Fruit fly (Drosophila melanogaster) whole organism, embryonic: ENCODE measurements around the gene CG46439.

Experiments
- Aef1 ChIP-seq: fragments of 200-800 bp; sonication (Bioruptor generic); IDR thresholded peaks from 3 replicates; pipeline ENCODE4 v1.3.6; 2022; ENCODE audit warnings: missing biosample characterization, missing genetic modification characterization
- Atf3 ChIP-seq: fragments of 200-800 bp; sonication (Bioruptor generic); optimal IDR thresholded peaks from 3 replicates; lab custom pipeline; 2016; ENCODE audit warnings: missing biosample characterization, missing genetic modification characterization
- Atf6 ChIP-seq: fragments of 200-800 bp; sonication (Bioruptor generic); IDR thresholded peaks from 2 replicates; pipeline ENCODE4 v1.3.6; 2022; ENCODE audit warnings: missing biosample characterization, missing genetic modification characterization
- Bgb ChIP-seq: fragments of 200-800 bp; sonication (Bioruptor generic); IDR thresholded peaks from 2 replicates; pipeline ENCODE4 v1.3.6; 2022; ENCODE audit warnings: missing biosample characterization, missing genetic modification characterization; ENCODE audit not compliant: partially characterized antibody
- CG10654 ChIP-seq: fragments of 200-800 bp; sonication (Bioruptor generic); optimal IDR thresholded peaks from 2 replicates; lab custom pipeline; 2016; ENCODE audit warnings: missing biosample characterization, missing genetic modification characterization
- CG11398 ChIP-seq: fragments of 200-800 bp; sonication (Bioruptor generic); optimal IDR thresholded peaks from 2 replicates; lab custom pipeline; 2016; ENCODE audit warnings: missing biosample characterization, missing genetic modification characterization
- CG12236 ChIP-seq: fragments of 200-800 bp; sonication (Bioruptor generic); optimal IDR thresholded peaks from 2 replicates; lab custom pipeline; 2016; ENCODE audit warnings: missing biosample characterization, missing genetic modification characterization
- CG12744 ChIP-seq: fragments of 200-800 bp; sonication (Bioruptor generic); optimal IDR thresholded peaks from 2 replicates; lab custom pipeline; 2016; ENCODE audit warnings: missing biosample characterization, missing genetic modification characterization
- CG14014 ChIP-seq: fragments of 200-800 bp; sonication (Bioruptor generic); IDR thresholded peaks from 2 replicates; pipeline ENCODE4 v1.3.6; 2022; ENCODE audit warnings: missing biosample characterization, missing genetic modification characterization
- CG14710 ChIP-seq: fragments of 200-800 bp; sonication (Bioruptor generic); optimal IDR thresholded peaks from 3 replicates; lab custom pipeline; 2019; ENCODE audit warnings: missing biosample characterization, mild to moderate bottlenecking, missing genetic modification characterization, moderate library complexity
- CG15269 ChIP-seq: fragments of 200-800 bp; sonication (Bioruptor generic); optimal IDR thresholded peaks from 2 replicates; lab custom pipeline; 2018; ENCODE audit warnings: missing biosample characterization, mild to moderate bottlenecking, missing genetic modification characterization, moderate library complexity
- CG1603 ChIP-seq: fragments of 200-800 bp; sonication (Bioruptor generic); optimal IDR thresholded peaks from 2 replicates; lab custom pipeline; 2019; ENCODE audit warnings: missing biosample characterization, mild to moderate bottlenecking, missing genetic modification characterization, moderate library complexity
- CG17829 ChIP-seq: fragments of 200-800 bp; optimal IDR thresholded peaks from 2 replicates; lab custom pipeline; 2019; ENCODE audit warnings: missing biosample characterization, mild to moderate bottlenecking, missing genetic modification characterization, moderate library complexity
- CG2889 ChIP-seq: fragments of 200-800 bp; sonication (Bioruptor generic); IDR thresholded peaks from 3 replicates; pipeline ENCODE4 v1.3.6; 2022; ENCODE audit warnings: missing biosample characterization, missing genetic modification characterization
- CG34376 ChIP-seq: fragments of 200-800 bp; sonication (Bioruptor generic); optimal IDR thresholded peaks from 2 replicates; lab custom pipeline; 2018; ENCODE audit warnings: missing biosample characterization, mild to moderate bottlenecking, missing genetic modification characterization
- CG5953 ChIP-seq: fragments of 200-800 bp; sonication (Bioruptor generic); IDR thresholded peaks from 2 replicates; pipeline ENCODE4 v1.3.6; 2022; ENCODE audit warnings: missing biosample characterization, missing genetic modification characterization
- CG6765 ChIP-seq: fragments of 200-800 bp; sonication (Bioruptor generic); optimal IDR thresholded peaks from 3 replicates; lab custom pipeline; 2017; ENCODE audit warnings: missing biosample characterization, mild to moderate bottlenecking, missing genetic modification characterization
- CG6813 ChIP-seq: fragments of 200-800 bp; sonication (Bioruptor generic); optimal IDR thresholded peaks from 2 replicates; lab custom pipeline; 2017; ENCODE audit warnings: missing biosample characterization, missing genetic modification characterization, mild to moderate bottlenecking, moderate library complexity, missing genetic modification reagents
- CG7745 ChIP-seq: fragments of 200-800 bp; sonication (Bioruptor generic); optimal IDR thresholded peaks from 2 replicates; lab custom pipeline; 2018; ENCODE audit warnings: missing biosample characterization, mild to moderate bottlenecking, missing genetic modification characterization, moderate library complexity
- CG9876 ChIP-seq: fragments of 200-800 bp; sonication (Bioruptor generic); optimal IDR thresholded peaks from 2 replicates; lab custom pipeline; 2016; ENCODE audit warnings: missing biosample characterization, missing genetic modification characterization
- Dip3 ChIP-seq: fragments of 200-800 bp; sonication (Bioruptor generic); optimal IDR thresholded peaks from 3 replicates; lab custom pipeline; 2016; ENCODE audit warnings: missing biosample characterization, missing genetic modification characterization
- Doc2 ChIP-seq: fragments of 200-800 bp; sonication (Bioruptor generic); IDR thresholded peaks from 2 replicates; pipeline ENCODE4 v1.3.6; 2022; ENCODE audit warnings: missing biosample characterization, missing genetic modification characterization
- Ets65A ChIP-seq: fragments of 200-800 bp; sonication (Bioruptor generic); peaks from one replicate; lab custom pipeline; 2016; ENCODE audit warnings: missing biosample characterization, missing genetic modification characterization
- Fer2 ChIP-seq: fragments of 200-800 bp; sonication (Bioruptor generic); optimal IDR thresholded peaks from 2 replicates; lab custom pipeline; 2018; ENCODE audit warnings: missing biosample characterization, mild to moderate bottlenecking, missing genetic modification characterization, moderate library complexity
- Fer3 ChIP-seq: fragments of 200-800 bp; sonication (Bioruptor generic); optimal IDR thresholded peaks from 2 replicates; lab custom pipeline; 2018; ENCODE audit warnings: missing biosample characterization, mild to moderate bottlenecking, missing genetic modification characterization, moderate library complexity
- Jarid2 ChIP-seq: fragments of 200-800 bp; sonication (Bioruptor generic); optimal IDR thresholded peaks from 3 replicates; lab custom pipeline; 2017; ENCODE audit warnings: mild to moderate bottlenecking, missing biosample characterization, missing genetic modification reagents, missing genetic modification characterization
- Mrtf ChIP-seq: fragments of 200-800 bp; sonication (Bioruptor generic); IDR thresholded peaks from 3 replicates; pipeline ENCODE4 v1.3.6; 2022; ENCODE audit warnings: missing biosample characterization, missing genetic modification characterization
- Nf-YB ChIP-seq: fragments of 200-800 bp; sonication (Bioruptor generic); optimal IDR thresholded peaks from 3 replicates; lab custom pipeline; 2019; ENCODE audit warnings: missing biosample characterization, mild to moderate bottlenecking, missing genetic modification characterization, moderate library complexity
- Nf-YC ChIP-seq: fragments of 200-800 bp; optimal IDR thresholded peaks from 3 replicates; lab custom pipeline; 2019; ENCODE audit warnings: missing biosample characterization, mild to moderate bottlenecking, missing genetic modification characterization, moderate library complexity
- Opbp ChIP-seq: fragments of 200-800 bp; sonication (Bioruptor generic); IDR thresholded peaks from 3 replicates; pipeline ENCODE4 v1.3.6; 2022; ENCODE audit warnings: missing biosample characterization, missing genetic modification characterization; ENCODE audit not compliant: partially characterized antibody
- Spps ChIP-seq: fragments of 200-800 bp; sonication (Bioruptor generic); optimal IDR thresholded peaks from 2 replicates; lab custom pipeline; 2018; ENCODE audit warnings: missing biosample characterization, mild to moderate bottlenecking, missing genetic modification characterization
- Tbp ChIP-seq: fragments of >200 bp; optimal IDR thresholded peaks from 2 replicates; lab custom pipeline; 2018; ENCODE audit warnings: missing biosample characterization, missing genetic modification characterization
- YL-1 ChIP-seq: fragments of 200-800 bp; sonication (Bioruptor generic); optimal IDR thresholded peaks from 3 replicates; lab custom pipeline; 2017; ENCODE audit warnings: missing biosample characterization, mild to moderate bottlenecking, missing genetic modification characterization
- ase ChIP-seq: fragments of 200-800 bp; sonication (Bioruptor generic); IDR thresholded peaks from 3 replicates; pipeline ENCODE4 v1.3.6; 2022; ENCODE audit warnings: missing biosample characterization, missing genetic modification characterization
- br ChIP-seq: fragments of >200 bp; optimal IDR thresholded peaks from 2 replicates; lab custom pipeline; 2017
- chif ChIP-seq, 2 experiments: fragments of 200-800 bp; sonication (Bioruptor generic); optimal IDR thresholded peaks; 3 replicates each; lab custom pipeline; 2016; ENCODE audit warnings: missing biosample characterization in 2 of 2, missing genetic modification characterization in 2 of 2
- chn ChIP-seq: fragments of 200-800 bp; sonication (Bioruptor generic); optimal IDR thresholded peaks from 2 replicates; lab custom pipeline; 2016; ENCODE audit warnings: missing biosample characterization, missing genetic modification characterization
- emc ChIP-seq: fragments of 200-800 bp; sonication (Bioruptor generic); optimal IDR thresholded peaks from 2 replicates; lab custom pipeline; 2016; ENCODE audit warnings: missing biosample characterization, missing genetic modification characterization
- fu2 ChIP-seq: fragments of 200-800 bp; sonication (Bioruptor generic); optimal IDR thresholded peaks from 2 replicates; lab custom pipeline; 2016; ENCODE audit warnings: missing biosample characterization, missing genetic modification characterization
- lola ChIP-seq, 3 experiments: fragments of >200 bp in 2 of 3; fragments of 200-800 bp in 1 of 3; sonication (Bioruptor generic) in 1 of 3; optimal IDR thresholded peaks; 2 replicates each; lab custom pipeline; 2017 to 2019; ENCODE audit warnings: missing biosample characterization in 3 of 3, missing genetic modification characterization in 3 of 3, mild to moderate bottlenecking in 1 of 3, moderate library complexity in 1 of 3
- mam ChIP-seq: fragments of 200-800 bp; sonication (Bioruptor generic); optimal IDR thresholded peaks from 3 replicates; lab custom pipeline; 2016; ENCODE audit warnings: missing biosample characterization, missing genetic modification characterization
- pb ChIP-seq: fragments of 200-800 bp; sonication (Bioruptor generic); optimal IDR thresholded peaks from 3 replicates; lab custom pipeline; 2016; ENCODE audit warnings: missing biosample characterization, missing genetic modification characterization
- psq ChIP-seq: fragments of 200-800 bp; sonication (Bioruptor generic); optimal IDR thresholded peaks from 2 replicates; lab custom pipeline; 2017; ENCODE audit warnings: missing biosample characterization, missing genetic modification characterization
- ro ChIP-seq: fragments of 200-800 bp; sonication (Bioruptor generic); IDR thresholded peaks from 2 replicates; pipeline ENCODE4 v1.3.6; 2022; ENCODE audit warnings: missing biosample characterization, missing genetic modification characterization
- row ChIP-seq: fragments of 200-800 bp; sonication (Bioruptor generic); IDR thresholded peaks from 3 replicates; pipeline ENCODE4 v1.3.6; 2022; ENCODE audit warnings: missing biosample characterization, missing genetic modification characterization
- sima ChIP-seq: fragments of 200-800 bp; sonication (Bioruptor generic); optimal IDR thresholded peaks from 2 replicates; lab custom pipeline; 2016; ENCODE audit warnings: missing biosample characterization, missing genetic modification characterization
- slou ChIP-seq: fragments of 200-800 bp; sonication (Bioruptor generic); optimal IDR thresholded peaks from 3 replicates; lab custom pipeline; 2016; ENCODE audit warnings: missing biosample characterization, missing genetic modification characterization
- tup ChIP-seq: fragments of 200-800 bp; sonication (Bioruptor generic); optimal IDR thresholded peaks from 2 replicates; lab custom pipeline; 2016; ENCODE audit warnings: missing biosample characterization, mild to moderate bottlenecking, missing genetic modification characterization, moderate library complexity
- tx ChIP-seq: fragments of 200-800 bp; sonication (Bioruptor generic); optimal IDR thresholded peaks from 2 replicates; lab custom pipeline; 2016; ENCODE audit warnings: missing biosample characterization, missing genetic modification characterization
- vnd ChIP-seq: fragments of 200-800 bp; sonication (Bioruptor generic); IDR thresholded peaks from 3 replicates; pipeline ENCODE4 v1.3.6; 2022; ENCODE audit warnings: missing biosample characterization, missing genetic modification characterization; ENCODE audit not compliant: partially characterized antibody
- zen2 ChIP-seq: fragments of 200-800 bp; sonication (Bioruptor generic); IDR thresholded peaks from 3 replicates; pipeline ENCODE4 v1.3.6; 2022; ENCODE audit warnings: missing biosample characterization, missing genetic modification characterization; ENCODE audit not compliant: partially characterized antibody

The CG46439 gene

DNA sequence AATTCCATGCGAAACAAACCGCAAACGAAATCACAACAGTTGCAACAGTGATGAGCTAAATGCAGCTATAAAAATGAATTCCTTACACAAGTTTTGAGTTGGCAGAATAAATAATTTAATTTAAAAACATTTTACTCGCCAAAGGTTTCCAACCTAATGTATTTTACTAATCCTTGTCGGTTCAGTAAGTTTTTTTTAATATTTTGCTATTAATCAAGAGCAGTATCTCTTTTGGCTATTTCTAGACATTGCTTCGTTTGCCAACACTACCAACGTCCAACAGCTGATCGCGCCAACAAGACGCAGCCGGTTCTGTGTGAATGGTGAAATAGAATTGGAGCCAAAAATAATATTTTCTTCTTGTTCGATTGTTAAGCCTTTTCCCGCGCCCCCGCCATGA lies 31.4 kb downstream of the CG46439 start, which contains the start of the genes CG32075, CG45101 and SuUR:
Gene CG32075 (minus strand): TSS at position 253 of the 400 bp plus-strand sequence.
Gene CG45101 (plus strand): TSS at position 303 of the 400 bp plus-strand sequence.
Gene SuUR (plus strand): TSS at position 303 of the 400 bp plus-strand sequence.
- TF ChIP-seq CG9876 (GFP tag; lab: Kevin White, UChicago) (peak; percentile 85), CG6765 (peak; percentile 9), pb (GFP tag; lab: Kevin White, UChicago) (peak; percentile 43), lola (GFP tag; optimal IDR thresholded peaks at IDR 0.05; lab: Kevin White, UChicago) (peak in 1 of 3 experiments; percentile 86), Atf6 (GFP tag; lab: Robert Waterston, UW) (peak; percentile 86), sima (peak; percentile 56), CG14014 (GFP tag; lab: Robert Waterston, UW) (peak; percentile 87), CG5953 (GFP tag; lab: Robert Waterston, UW) (peak; percentile 62), CG10654 (GFP tag; lab: Kevin White, UChicago) (peak; percentile 67), CG15269 (tag; lab: Kevin White, UChicago) (peak; percentile 80), Dip3 (GFP tag; lab: Kevin White, UChicago) (peak; percentile 91), vnd (GFP tag; lab: Robert Waterston, UW) (no peak), chn (GFP tag; lab: Kevin White, UChicago) (peak; percentile 92), Jarid2 (GFP tag; lab: Kevin White, UChicago) (peak; percentile 12), YL-1 (GFP tag; lab: Kevin White, UChicago) (peak; percentile 86), psq (GFP tag; lab: Kevin White, UChicago) (peak; percentile 56), Bgb (no peak), br (lab: Kevin White, UChicago) (no peak), CG6813 (GFP tag; lab: Kevin White, UChicago) (no peak), Mrtf (GFP tag; lab: Robert Waterston, UW) (peak; percentile 70; the same call in 1 of the 3 replicates), tup (GFP tag; lab: Kevin White, UChicago) (peak; percentile 75), Atf3 (peak; percentile 89), CG7745 (tag; lab: Kevin White, UChicago) (no peak), CG12236 (GFP tag; lab: Kevin White, UChicago) (peak; percentile 64), emc (peak; percentile 10), fu2 (peak; percentile 85), Nf-YB (peak; percentile 53), tx (GFP tag; lab: Kevin White, UChicago) (peak; percentile 91), Opbp (GFP tag; lab: Robert Waterston, UW) (no peak), Aef1 (GFP tag; lab: Robert Waterston, UW) (peak; percentile 90), CG1603 (tag; lab: Kevin White, UChicago) (peak; percentile 51), Doc2 (GFP tag; lab: Robert Waterston, UW) (0 out of 2 replicates have a peak, but pooled peaks have one; percentile 28), Ets65A (peak; percentile 99), slou (GFP tag; lab: Kevin White, UChicago) (peak; percentile 66), row (GFP tag; lab: Robert Waterston, UW) (peak; percentile 94), CG2889 (GFP tag; lab: Robert Waterston, UW) (peak; percentile 83), Nf-YC (tag; lab: Kevin White, UChicago) (peak; percentile 78), CG11398 (GFP tag; lab: Kevin White, UChicago) (peak; percentile 46), Tbp (no peak), Spps (tag; lab: Kevin White, UChicago) (peak; percentile 76), Fer2 (peak; percentile 79), zen2 (GFP tag; lab: Robert Waterston, UW) (no peak), mam (GFP tag; lab: Kevin White, UChicago) (peak; percentile 92), CG17829 (tag; lab: Kevin White, UChicago) (peak; percentile 88), ase (GFP tag; lab: Robert Waterston, UW) (peak; percentile 86), CG12744 (GFP tag; lab: Kevin White, UChicago) (peak; percentile 89), chif (GFP tag; optimal IDR thresholded peaks at IDR 0.05; lab: Kevin White, UChicago) (peak; percentile 89 to 94), CG14710 (tag; lab: Kevin White, UChicago) (peak; percentile 63), Fer3 (peak; percentile 74), CG34376 (peak; percentile 80), ro (peak; percentile 76)
